Worm (Caenorhabditis elegans) whole organism, midembryonic: Measurements from ENCODE around the gene M05D6.1.

Experiments used
- T22C8.4 ChIP-seq: fragments of 200-800 bp; sonication (Bioruptor generic); IDR thresholded peaks from 2 replicates; pipeline ENCODE4 v1.3.6; 2022; ENCODE audit warnings: missing genetic modification characterization, missing compliant biosample characterization
- flt-1 ChIP-seq: fragments of 200-800 bp; sonication (Bioruptor generic); IDR thresholded peaks from 2 replicates; pipeline ENCODE4 v1.3.6; 2022; ENCODE audit warnings: missing genetic modification characterization, missing compliant biosample characterization
- klf-2 ChIP-seq: fragments of 200-800 bp; sonication (Bioruptor generic); conservative IDR thresholded peaks from 2 replicates; pipeline ENCODE4 v1.3.6; 2022; ENCODE audit warnings: missing genetic modification reagents, missing genetic modification characterization, missing compliant biosample characterization
- med-1 ChIP-seq: sonication (generic microtip); optimal IDR thresholded peaks from 2 replicates; lab custom pipeline; 2017; ENCODE audit warnings: missing genetic modification characterization, mild to moderate bottlenecking, missing compliant biosample characterization, antibody characterized with exemption, missing genetic modification reagents; ENCODE audit not compliant: insufficient read depth
- ref-1 ChIP-seq: fragments of 200-800 bp; sonication (Bioruptor generic); conservative IDR thresholded peaks from 2 replicates; pipeline ENCODE4 v1.3.6; 2022; ENCODE audit warnings: missing genetic modification reagents, missing genetic modification characterization, missing compliant biosample characterization
- tab-1 ChIP-seq: fragments of 200-800 bp; sonication (Bioruptor generic); IDR thresholded peaks from 2 replicates; pipeline ENCODE4 v1.3.6; 2022; ENCODE audit warnings: missing genetic modification characterization, missing compliant biosample characterization

ce11 chrII:8446731-8447130 lies 28.5 kb downstream of the M05D6.1 start, which contains the start of gene cut-3:
- TF ChIP-seq T22C8.4 (GFP tag; lab: Robert Waterston, UW) = no peak
- TF ChIP-seq tab-1 (GFP tag; lab: Robert Waterston, UW) = no peak
- TF ChIP-seq ref-1 = no peak
- no peak for TF ChIP-seq flt-1 (GFP tag; lab: Robert Waterston, UW)
- TF ChIP-seq med-1 (GFP tag; lab: Kevin White, UChicago) = no peak
- TF ChIP-seq klf-2 = no peak
